Worm (Caenorhabditis elegans) whole organism, early embryonic: Measurements from ENCODE around the gene C50A2.3.

Experiments
- B0310.2 ChIP-seq: sonication (generic microtip); optimal IDR thresholded peaks from 2 replicates; lab custom pipeline; 2016; ENCODE audit warnings: mild to moderate bottlenecking, missing genetic modification characterization, missing compliant biosample characterization
- F13C5.2 ChIP-seq: sonication (generic microtip); optimal IDR thresholded peaks from 2 replicates; lab custom pipeline; 2017; ENCODE audit warnings: mild to moderate bottlenecking, missing genetic modification characterization, inconsistent platforms, missing compliant biosample characterization
- ama-1 ChIP-seq: fragments of 150-350 bp; optimal IDR thresholded peaks from 2 replicates; lab custom pipeline; 2014
- ceh-36 ChIP-seq: sonication (generic microtip); optimal IDR thresholded peaks from 2 replicates; lab custom pipeline; 2016; ENCODE audit warnings: missing genetic modification characterization, inconsistent platforms, missing compliant biosample characterization
- ets-7 ChIP-seq: sonication (generic microtip); optimal IDR thresholded peaks from 2 replicates; lab custom pipeline; 2016; ENCODE audit warnings: missing genotype, missing genetic modification characterization, missing compliant biosample characterization
- flt-1 ChIP-seq: fragments of 200-800 bp; sonication (Bioruptor generic); IDR thresholded peaks from 2 replicates; pipeline ENCODE4 v1.3.6; 2022; ENCODE audit warnings: missing genetic modification characterization, missing compliant biosample characterization
- hmbx-1 ChIP-seq: sonication (generic microtip); optimal IDR thresholded peaks from 2 replicates; lab custom pipeline; 2016; ENCODE audit warnings: mild to moderate bottlenecking, missing genetic modification characterization, missing compliant biosample characterization
- hnd-1 ChIP-seq: sonication (generic microtip); optimal IDR thresholded peaks from 2 replicates; lab custom pipeline; 2016; ENCODE audit warnings: missing genetic modification characterization, missing compliant biosample characterization
- scrt-1 ChIP-seq: fragments of 200-800 bp; sonication (Bioruptor generic); IDR thresholded peaks from 2 replicates; pipeline ENCODE4 v1.3.6; 2022; ENCODE audit warnings: missing genetic modification characterization, missing compliant biosample characterization
- tbx-11 ChIP-seq: fragments of 200-800 bp; sonication (Bioruptor generic); IDR thresholded peaks from 2 replicates; pipeline ENCODE4 v1.3.6; 2022; ENCODE audit warnings: missing genetic modification characterization, missing compliant biosample characterization
- tbx-37 ChIP-seq: fragments of 200-800 bp; sonication (Bioruptor generic); conservative IDR thresholded peaks from 2 replicates; pipeline ENCODE4 v1.3.6; 2022; ENCODE audit warnings: missing genetic modification reagents, missing genetic modification characterization, missing compliant biosample characterization

DNA sequence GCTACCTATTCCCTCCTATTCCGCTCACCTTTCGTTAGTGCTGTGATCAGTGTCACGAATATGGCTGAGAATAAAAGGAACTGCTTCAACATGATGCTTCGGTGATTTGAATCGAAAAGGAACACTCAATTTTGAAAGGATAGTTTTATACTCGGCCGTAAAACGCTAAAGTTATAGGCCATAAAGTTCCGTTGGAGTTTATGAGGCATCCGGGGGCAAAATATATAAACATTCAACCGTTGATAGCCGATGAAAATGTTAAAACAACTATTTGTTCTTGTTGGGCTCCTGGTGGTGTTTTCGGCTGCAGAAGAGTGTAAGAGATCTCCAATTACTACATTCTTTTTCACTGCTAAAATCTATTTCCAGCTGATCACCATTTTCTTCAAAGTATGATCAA lies 53.3 kb downstream of the C50A2.3 start, which contains the start of the genes C44B12.9 and C44B12.3:
- TF ChIP-seq B0310.2, result no peak
- TF ChIP-seq scrt-1 (GFP tag; lab: Robert Waterston, UW), result no peak
- TF ChIP-seq hmbx-1 (tag; lab: Kevin White, UChicago), result no peak
- no peak for TF ChIP-seq ama-1
- TF ChIP-seq tbx-11, result no peak
- no peak for TF ChIP-seq ceh-36 (tag; lab: Kevin White, UChicago)
- no peak for TF ChIP-seq hnd-1 (tag; lab: Kevin White, UChicago)
- no peak for TF ChIP-seq flt-1 (GFP tag; lab: Robert Waterston, UW)
- TF ChIP-seq tbx-37 (GFP tag; lab: Robert Waterston, UW), result no peak
- TF ChIP-seq ets-7 (tag; lab: Kevin White, UChicago), result no peak
- TF ChIP-seq F13C5.2 (tag; lab: Kevin White, UChicago), result no peak
